Worm (Caenorhabditis elegans) whole organism, L4 larva: ENCODE results near the gene C28F5.1.

ENCODE experiments used
- D1046.2 ChIP-seq: fragments of 200-800 bp; sonication (Bioruptor generic); IDR thresholded peaks from 2 replicates; pipeline ENCODE4 v1.3.6; 2022; ENCODE audit warnings: missing genetic modification characterization, missing compliant biosample characterization
- F10B5.3 ChIP-seq: sonication (generic microtip); optimal IDR thresholded peaks from 2 replicates; lab custom pipeline; 2016; ENCODE audit warnings: mild to moderate bottlenecking, missing genetic modification characterization, missing compliant biosample characterization
- F49E8.2 ChIP-seq: sonication (generic microtip); optimal IDR thresholded peaks from 2 replicates; lab custom pipeline; 2016; ENCODE audit warnings: missing compliant biosample characterization, mild to moderate bottlenecking, missing genetic modification characterization, borderline replicate concordance
- R02D3.7 ChIP-seq: fragments of 150-350 bp; sonication (generic microtip); optimal IDR thresholded peaks from 3 replicates; lab custom pipeline; 2014; ENCODE audit warnings: missing biosample characterization, missing genetic modification characterization
- T26A8.4 ChIP-seq: fragments of 200-800 bp; sonication (Bioruptor generic); IDR thresholded peaks from 2 replicates; pipeline ENCODE4 v1.3.6; 2022; ENCODE audit warnings: missing genetic modification characterization, missing compliant biosample characterization
- ZK337.2 ChIP-seq: fragments of 200-800 bp; sonication (Bioruptor generic); IDR thresholded peaks from 2 replicates; pipeline ENCODE4 v1.3.6; 2022; ENCODE audit warnings: missing genetic modification reagents, missing genetic modification characterization, missing compliant biosample characterization
- aha-1 ChIP-seq: fragments of 150-350 bp; peaks from one replicate; lab custom pipeline; 2014; ENCODE audit warnings: missing biosample characterization, missing genetic modification characterization
- ama-1 ChIP-seq: fragments of 150-350 bp; optimal IDR thresholded peaks from 2 replicates; lab custom pipeline; 2014; ENCODE audit warnings: inconsistent platforms, mixed read lengths
- arid-1 ChIP-seq: fragments of 200-800 bp; sonication (Bioruptor generic); conservative IDR thresholded peaks from 2 replicates; pipeline ENCODE4 v1.3.6; 2022; ENCODE audit warnings: missing genetic modification reagents, missing genetic modification characterization, missing compliant biosample characterization
- attf-4 ChIP-seq: sonication (generic microtip); optimal IDR thresholded peaks from 3 replicates; lab custom pipeline; 2017; ENCODE audit warnings: missing biosample characterization, missing genetic modification characterization
- ctbp-1 ChIP-seq: fragments of 200-800 bp; sonication (Bioruptor generic); IDR thresholded peaks from 2 replicates; pipeline ENCODE4 v1.3.6; 2022; ENCODE audit warnings: missing genetic modification reagents, missing genetic modification characterization, missing compliant biosample characterization
- daf-8 ChIP-seq: fragments of 200-800 bp; sonication (Bioruptor generic); IDR thresholded peaks from 2 replicates; pipeline ENCODE4 v1.3.6; 2022; ENCODE audit warnings: missing genetic modification characterization, missing compliant biosample characterization
- fkh-10 ChIP-seq: fragments of 150-350 bp; optimal IDR thresholded peaks from 2 replicates; lab custom pipeline; 2014; ENCODE audit warnings: missing biosample characterization, missing genetic modification reagents, missing genetic modification characterization
- gei-8 ChIP-seq: fragments of 200-800 bp; sonication (Bioruptor generic); optimal IDR thresholded peaks from 2 replicates; lab custom pipeline; 2018; ENCODE audit warnings: mild to moderate bottlenecking, missing genetic modification characterization, missing compliant biosample characterization
- hlh-11 ChIP-seq: fragments of 200-800 bp; sonication (Bioruptor generic); optimal IDR thresholded peaks from 2 replicates; lab custom pipeline; 2018; ENCODE audit warnings: mild to moderate bottlenecking, missing genetic modification characterization, missing compliant biosample characterization
- lin-29 ChIP-seq: fragments of 200-800 bp; sonication (Bioruptor generic); IDR thresholded peaks from 2 replicates; pipeline ENCODE4 v1.3.6; 2022; ENCODE audit warnings: missing genetic modification reagents, missing genetic modification characterization, missing compliant biosample characterization
- lir-3 ChIP-seq: sonication (generic microtip); optimal IDR thresholded peaks from 2 replicates; lab custom pipeline; 2016; ENCODE audit warnings: mild to moderate bottlenecking, missing genetic modification characterization, missing compliant biosample characterization
- mdl-1 ChIP-seq, 2 experiments: fragments of 150-350 bp in 1 of 2; sonication (generic microtip) in 1 of 2; optimal IDR thresholded peaks; 2 replicates each; lab custom pipeline; 2014 to 2017; ENCODE audit warnings: missing biosample characterization in 2 of 2, missing genetic modification characterization in 2 of 2
- mdt-29 ChIP-seq: fragments of 200-800 bp; sonication (Bioruptor generic); IDR thresholded peaks from 2 replicates; pipeline ENCODE4 v1.3.6; 2022; ENCODE audit warnings: missing genetic modification reagents, missing genetic modification characterization, missing compliant biosample characterization
- mes-2 ChIP-seq: sonication (generic microtip); optimal IDR thresholded peaks from 2 replicates; lab custom pipeline; 2016; ENCODE audit warnings: missing genotype, mild to moderate bottlenecking, missing genetic modification characterization, missing compliant biosample characterization; ENCODE audit not compliant: poor library complexity, severe bottlenecking
- mxl-2 ChIP-seq: fragments of 200-800 bp; sonication (Bioruptor generic); conservative IDR thresholded peaks from 2 replicates; pipeline ENCODE4 v1.3.6; 2022; ENCODE audit warnings: missing genetic modification reagents, missing genetic modification characterization, missing compliant biosample characterization
- mxl-3 ChIP-seq: fragments of 200-800 bp; sonication (Bioruptor generic); optimal IDR thresholded peaks from 2 replicates; lab custom pipeline; 2018; ENCODE audit warnings: mild to moderate bottlenecking, missing genetic modification characterization, missing compliant biosample characterization
- nhr-11 ChIP-seq: fragments of 150-350 bp; optimal IDR thresholded peaks from 2 replicates; lab custom pipeline; 2014; ENCODE audit warnings: missing biosample characterization, missing genetic modification characterization
- nhr-111 ChIP-seq: fragments of 200-800 bp; sonication (Bioruptor generic); optimal IDR thresholded peaks from 2 replicates; lab custom pipeline; 2018; ENCODE audit warnings: mild to moderate bottlenecking, missing genetic modification characterization, missing compliant biosample characterization
- nhr-237 ChIP-seq: sonication (generic microtip); optimal IDR thresholded peaks from 2 replicates; lab custom pipeline; 2017; ENCODE audit warnings: missing biosample characterization, missing genetic modification characterization
- nhr-25 ChIP-seq: sonication (generic microtip); optimal IDR thresholded peaks from 2 replicates; lab custom pipeline; 2017; ENCODE audit warnings: missing genetic modification characterization, mild to moderate bottlenecking, missing compliant biosample characterization, antibody characterized with exemption, moderate library complexity, borderline replicate concordance; ENCODE audit not compliant: insufficient read depth
- nhr-28 ChIP-seq: fragments of 150-350 bp; optimal IDR thresholded peaks from 2 replicates; lab custom pipeline; 2014; ENCODE audit warnings: missing biosample characterization, missing genetic modification characterization
- nhr-41 ChIP-seq: fragments of 200-800 bp; sonication (Bioruptor generic); IDR thresholded peaks from 2 replicates; pipeline ENCODE4 v1.3.6; 2022; ENCODE audit warnings: missing genetic modification reagents, missing genetic modification characterization, missing compliant biosample characterization
- nhr-6 ChIP-seq: fragments of 150-350 bp; optimal IDR thresholded peaks from 2 replicates; lab custom pipeline; 2014; ENCODE audit warnings: missing biosample characterization, missing genetic modification characterization
- nhr-76 ChIP-seq: fragments of 150-350 bp; optimal IDR thresholded peaks from 2 replicates; lab custom pipeline; 2014; ENCODE audit warnings: missing biosample characterization, missing genetic modification characterization
- pha-4 ChIP-seq, 2 experiments: fragments of 150-350 bp in 1 of 2; fragments of 200-800 bp in 1 of 2; sonication (Bioruptor generic) in 1 of 2; IDR thresholded peaks in 1 of 2; optimal IDR thresholded peaks in 1 of 2; 2 replicates each; pipeline versions ENCODE4 v1.3.6 to Lab custom; 2014 to 2022; ENCODE audit warnings: missing genetic modification characterization in 2 of 2, missing genetic modification reagents in 2 of 2, missing biosample characterization in 1 of 2, missing compliant biosample characterization in 1 of 2
- sdz-12 ChIP-seq: fragments of 200-800 bp; sonication (Bioruptor generic); optimal IDR thresholded peaks from 2 replicates; lab custom pipeline; 2018; ENCODE audit warnings: mild to moderate bottlenecking, missing genetic modification characterization, missing compliant biosample characterization
- set-16 ChIP-seq: fragments of 200-800 bp; sonication (Bioruptor generic); IDR thresholded peaks from 2 replicates; pipeline ENCODE4 v1.3.6; 2022; ENCODE audit warnings: missing genetic modification reagents, missing genetic modification characterization, missing compliant biosample characterization
- snpc-4 ChIP-seq: fragments of 150-350 bp; optimal IDR thresholded peaks from 2 replicates; lab custom pipeline; 2014; ENCODE audit warnings: missing biosample characterization, missing genetic modification characterization
- tra-1 ChIP-seq: fragments of 200-800 bp; sonication (Bioruptor generic); IDR thresholded peaks from 2 replicates; pipeline ENCODE4 v1.3.6; 2022; ENCODE audit warnings: missing genetic modification reagents, missing genetic modification characterization, missing compliant biosample characterization
- unc-130 ChIP-seq: sonication (generic microtip); optimal IDR thresholded peaks from 2 replicates; lab custom pipeline; 2016; ENCODE audit warnings: missing genetic modification reagents, missing genetic modification characterization, missing compliant biosample characterization
- unc-62 ChIP-seq, 3 experiments: fragments of 150-350 bp in 1 of 3; sonication (generic microtip); optimal IDR thresholded peaks in 2 of 3; peaks in 1 of 3; 1 replicate in 1 of 3; 2 replicates in 2 of 3; lab custom pipeline; 2014 to 2017; ENCODE audit warnings: missing biosample characterization in 3 of 3, missing genetic modification characterization in 3 of 3, missing genetic modification reagents in 3 of 3, missing genotype in 1 of 3
- zfp-2 ChIP-seq: sonication (generic microtip); optimal IDR thresholded peaks from 2 replicates; lab custom pipeline; 2016; ENCODE audit warnings: mild to moderate bottlenecking, missing genetic modification characterization, missing compliant biosample characterization
- zip-11 ChIP-seq: fragments of 200-800 bp; sonication (Bioruptor generic); IDR thresholded peaks from 2 replicates; pipeline ENCODE4 v1.3.6; 2022; ENCODE audit warnings: missing genetic modification characterization, missing compliant biosample characterization

C28F5.1 gene

DNA sequence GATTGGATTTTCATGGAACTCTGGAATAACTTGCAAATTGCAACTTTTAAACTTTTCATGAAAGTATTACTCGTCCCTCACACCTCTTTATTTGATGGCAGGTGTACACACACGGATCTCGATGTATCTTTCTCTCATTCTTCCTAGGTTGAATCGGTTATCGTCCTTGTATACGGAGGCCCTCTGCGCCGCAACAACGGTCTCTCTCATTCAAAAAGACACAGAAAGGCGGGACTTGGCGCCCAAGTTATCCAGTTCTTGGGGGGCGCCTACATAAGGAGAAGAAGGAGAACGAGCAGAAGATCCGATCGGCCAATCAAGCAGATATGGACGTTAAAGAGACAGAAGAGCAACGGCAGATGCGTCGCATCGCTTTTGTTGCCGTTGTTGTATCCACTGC, 38.7 kb downstream of the C28F5.1 start, which contains the start of gene rol-8:
rol-8 (plus strand) TSS at position 301 of the 400 bp plus-strand sequence.
- TF ChIP-seq unc-62 (GFP tag; optimal IDR thresholded peaks at IDR 0.05 in 1 of 2; lab: Kevin White, UChicago) (peak in 1 of 2 experiments; percentile 60), unc-62 (tag; optimal IDR thresholded peaks at IDR 0.05; lab: Kevin White, UChicago) (no peak), sdz-12 (GFP tag; lab: Kevin White, UChicago) (no peak)

DNA sequence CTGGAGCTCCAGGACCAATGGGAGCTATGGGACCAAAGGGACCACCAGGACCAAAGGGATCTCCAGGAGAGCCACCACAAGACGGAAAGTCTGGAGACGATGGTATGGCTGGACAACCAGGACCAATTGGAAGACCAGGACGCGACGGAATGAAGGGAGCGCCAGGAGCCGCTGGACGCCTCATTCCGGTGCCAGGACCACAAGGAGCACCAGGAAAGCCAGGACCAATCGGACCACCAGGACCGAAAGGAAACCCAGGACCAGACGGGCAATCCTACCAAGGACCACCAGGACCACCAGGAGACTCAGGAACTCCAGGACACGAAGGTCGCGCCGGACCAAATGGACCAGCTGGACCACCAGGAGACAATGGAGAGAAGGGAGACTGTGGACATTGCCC, 39.7 kb downstream of the C28F5.1 start:
- peak; percentile 88 for TF ChIP-seq set-16 (GFP tag; lab: Robert Waterston, UW)
- TF ChIP-seq R02D3.7 (tag; lab: Kevin White, UChicago): no peak

DNA sequence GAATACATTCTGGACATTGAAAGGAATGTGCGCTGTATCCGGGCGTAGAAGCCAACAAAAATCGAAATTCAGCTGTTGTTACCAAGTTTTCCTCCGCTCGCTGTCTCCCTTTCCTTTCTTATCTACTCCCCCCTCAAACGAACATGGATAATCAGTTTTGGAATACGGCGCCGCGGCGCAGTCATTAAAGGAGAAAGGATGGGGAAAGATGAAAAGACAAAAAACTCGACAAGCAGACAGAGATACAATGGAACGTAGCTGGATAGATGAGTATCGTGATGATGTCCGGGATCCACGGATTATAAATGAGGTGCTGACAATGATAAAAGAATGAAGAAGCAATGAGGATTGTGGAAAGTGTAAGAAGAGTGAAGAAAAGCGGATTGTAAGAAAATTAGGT, 40.3 kb downstream of the C28F5.1 start:
- TF ChIP-seq ama-1 (lab: Kevin White, UChicago) (peak; percentile 69), mdl-1 (tag; optimal IDR thresholded peaks at IDR 0.05; lab: Kevin White, UChicago) (peak in 1 of 2 experiments; percentile 29), zfp-2 (tag; lab: Kevin White, UChicago) (no peak), F49E8.2 (tag; lab: Kevin White, UChicago) (no peak), nhr-6 (tag; lab: Kevin White, UChicago) (no peak), T26A8.4 (peak; percentile 53; the same call in 1 of the 2 replicates), aha-1 (tag; lab: Kevin White, UChicago) (peak; percentile 94), mxl-3 (GFP tag; lab: Kevin White, UChicago) (peak; percentile 38), nhr-28 (peak; percentile 42), hlh-11 (tag; lab: Kevin White, UChicago) (peak; percentile 58), nhr-25 (no peak), nhr-41 (no peak), snpc-4 (no peak), pha-4 (GFP tag; IDR thresholded peaks at IDR 0.05; lab: Robert Waterston, UW) (no peak), pha-4 (tag; optimal IDR thresholded peaks at IDR 0.05; lab: Kevin White, UChicago) (no peak), mdt-29 (GFP tag; lab: Robert Waterston, UW) (no peak), lir-3 (no peak), attf-4 (tag; lab: Kevin White, UChicago) (no peak)

DNA sequence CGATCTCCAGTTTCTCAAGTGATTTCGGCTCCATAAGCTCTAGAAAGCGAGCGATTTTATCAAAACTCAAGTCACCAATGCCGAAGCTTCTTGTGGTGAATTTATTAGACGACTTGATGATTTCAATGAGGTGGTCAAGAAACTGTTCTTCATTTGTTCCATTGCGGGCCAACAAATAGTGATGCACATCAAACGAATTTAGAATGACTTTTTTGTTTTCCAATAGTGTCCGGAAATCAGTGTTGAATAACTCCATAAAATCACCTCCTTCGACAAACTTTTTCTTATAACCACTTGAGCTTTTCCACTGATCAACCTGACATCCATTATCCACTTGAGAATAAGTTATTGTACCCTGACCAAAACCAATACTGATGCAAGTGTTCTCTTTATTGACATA, 42.2 kb downstream of the C28F5.1 start:
- TF ChIP-seq tra-1 (GFP tag; lab: Robert Waterston, UW) (no peak), fkh-10 (GFP tag; lab: Kevin White, UChicago) (no peak), unc-62 (GFP tag; optimal IDR thresholded peaks at IDR 0.05 in 1 of 2; lab: Kevin White, UChicago) (peak in 1 of 2 experiments; percentile 96), unc-62 (tag; optimal IDR thresholded peaks at IDR 0.05; lab: Kevin White, UChicago) (no peak)

DNA sequence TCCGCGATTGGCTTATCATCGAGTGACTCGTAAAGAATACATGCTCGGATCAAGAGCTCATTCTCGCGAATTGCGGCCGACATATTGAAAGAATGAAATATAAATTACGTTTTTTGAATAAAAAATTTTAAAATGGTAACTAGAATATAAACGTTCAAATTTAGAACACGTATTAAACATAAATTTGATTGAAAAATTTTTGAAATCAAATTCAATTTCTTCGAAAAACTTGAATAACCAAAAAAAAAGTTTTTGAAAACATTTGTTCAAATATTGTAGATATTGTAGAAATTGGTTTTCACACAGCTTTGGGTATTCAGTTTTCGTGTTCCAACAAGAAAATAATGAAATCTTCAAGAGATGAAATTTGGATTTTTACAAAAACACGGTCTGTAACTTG, 42.9 kb downstream of the C28F5.1 start, which contains the start of gene fbxa-224:
fbxa-224 (minus strand) TSS at position 101 of the 400 bp plus-strand sequence.
- TF ChIP-seq ctbp-1 (GFP tag; lab: Robert Waterston, UW) (no peak), mxl-2 (GFP tag; lab: Robert Waterston, UW) (no peak), D1046.2 (GFP tag; lab: Robert Waterston, UW) (no peak), lir-3 (no peak), unc-130 (GFP tag; lab: Kevin White, UChicago) (no peak), nhr-237 (tag; lab: Kevin White, UChicago) (no peak), ZK337.2 (GFP tag; lab: Robert Waterston, UW) (no peak), nhr-111 (GFP tag; lab: Kevin White, UChicago) (no peak), mes-2 (no peak), gei-8 (GFP tag; lab: Kevin White, UChicago) (no peak), lin-29 (GFP tag; lab: Robert Waterston, UW) (no peak), F10B5.3 (tag; lab: Kevin White, UChicago) (no peak), daf-8 (GFP tag; lab: Robert Waterston, UW) (no peak), zip-11 (GFP tag; lab: Robert Waterston, UW) (no peak), nhr-76 (tag; lab: Kevin White, UChicago) (no peak), nhr-11 (tag; lab: Kevin White, UChicago) (no peak), arid-1 (GFP tag; lab: Robert Waterston, UW) (no peak), hlh-11 (tag; lab: Kevin White, UChicago) (no peak)
